Fruit fly (Drosophila melanogaster) whole organism, embryonic: ENCODE data around the gene CG14961.

Experiments used
- Atf6 ChIP-seq: fragments of 200-800 bp; sonication (Bioruptor generic); IDR thresholded peaks from 2 replicates; pipeline ENCODE4 v1.3.6; 2022; ENCODE audit warnings: missing biosample characterization, missing genetic modification characterization
- C15 ChIP-seq: fragments of 200-800 bp; sonication (Bioruptor generic); IDR thresholded peaks from 3 replicates; pipeline ENCODE4 v1.3.6; 2022; ENCODE audit warnings: missing biosample characterization, missing genetic modification characterization
- CG10209 ChIP-seq: fragments of 200-800 bp; sonication (Bioruptor generic); optimal IDR thresholded peaks from 3 replicates; lab custom pipeline; 2017; ENCODE audit warnings: missing biosample characterization, mild to moderate bottlenecking, missing genetic modification characterization, missing genetic modification reagents
- CG1024 ChIP-seq: fragments of 200-800 bp; sonication (Bioruptor generic); IDR thresholded peaks from 2 replicates; pipeline ENCODE4 v1.3.6; 2022; ENCODE audit warnings: missing biosample characterization, missing genetic modification characterization
- CG10366 ChIP-seq: fragments of 200-800 bp; sonication (Bioruptor generic); IDR thresholded peaks from 2 replicates; pipeline ENCODE4 v1.3.6; 2022; ENCODE audit warnings: missing biosample characterization, missing genetic modification characterization
- CG12659 ChIP-seq: fragments of 200-800 bp; sonication (Bioruptor generic); optimal IDR thresholded peaks from 3 replicates; lab custom pipeline; 2017; ENCODE audit warnings: mild to moderate bottlenecking, missing biosample characterization, missing genetic modification reagents, missing genetic modification characterization
- CG13894 ChIP-seq: fragments of 200-800 bp; sonication (Bioruptor generic); optimal IDR thresholded peaks from 3 replicates; lab custom pipeline; 2018; ENCODE audit warnings: missing biosample characterization, mild to moderate bottlenecking, missing genetic modification characterization, moderate library complexity
- CG14014 ChIP-seq: fragments of 200-800 bp; sonication (Bioruptor generic); IDR thresholded peaks from 2 replicates; pipeline ENCODE4 v1.3.6; 2022; ENCODE audit warnings: missing biosample characterization, missing genetic modification characterization
- CG15514 ChIP-seq: fragments of 200-800 bp; sonication (Bioruptor generic); optimal IDR thresholded peaks from 3 replicates; lab custom pipeline; 2017; ENCODE audit warnings: missing biosample characterization, missing genetic modification characterization, mild to moderate bottlenecking, moderate library complexity, missing genetic modification reagents
- CG1647 ChIP-seq: fragments of 200-800 bp; sonication (Bioruptor generic); optimal IDR thresholded peaks from 3 replicates; lab custom pipeline; 2016; ENCODE audit warnings: missing biosample characterization, missing genetic modification characterization
- CG16815 ChIP-seq: fragments of 200-800 bp; sonication (Bioruptor generic); optimal IDR thresholded peaks from 3 replicates; lab custom pipeline; 2017; ENCODE audit warnings: missing biosample characterization, mild to moderate bottlenecking, missing genetic modification characterization
- CG1792 ChIP-seq: fragments of 200-800 bp; sonication (Bioruptor generic); optimal IDR thresholded peaks from 2 replicates; lab custom pipeline; 2016; ENCODE audit warnings: missing biosample characterization, missing genetic modification characterization
- CG18619 ChIP-seq: fragments of 200-800 bp; sonication (Bioruptor generic); optimal IDR thresholded peaks from 3 replicates; lab custom pipeline; 2017; ENCODE audit warnings: missing biosample characterization, mild to moderate bottlenecking, missing genetic modification characterization
- CG2116 ChIP-seq: fragments of 200-800 bp; sonication (Bioruptor generic); optimal IDR thresholded peaks from 3 replicates; lab custom pipeline; 2018; ENCODE audit warnings: missing biosample characterization, mild to moderate bottlenecking, missing genetic modification characterization
- CG2889 ChIP-seq: fragments of 200-800 bp; sonication (Bioruptor generic); IDR thresholded peaks from 3 replicates; pipeline ENCODE4 v1.3.6; 2022; ENCODE audit warnings: missing biosample characterization, missing genetic modification characterization
- CG30403 ChIP-seq: fragments of 200-800 bp; sonication (Bioruptor generic); optimal IDR thresholded peaks from 3 replicates; lab custom pipeline; 2016; ENCODE audit warnings: missing biosample characterization, missing genetic modification characterization
- CG6175 ChIP-seq: fragments of 200-800 bp; sonication (Bioruptor generic); IDR thresholded peaks from 3 replicates; pipeline ENCODE4 v1.3.6; 2022; ENCODE audit warnings: missing biosample characterization, missing genetic modification characterization
- CG6254 ChIP-seq: fragments of 200-800 bp; sonication (Bioruptor generic); optimal IDR thresholded peaks from 3 replicates; lab custom pipeline; 2017; ENCODE audit warnings: mild to moderate bottlenecking, missing biosample characterization, missing genetic modification reagents, missing genetic modification characterization
- CG6765 ChIP-seq: fragments of 200-800 bp; sonication (Bioruptor generic); optimal IDR thresholded peaks from 3 replicates; lab custom pipeline; 2017; ENCODE audit warnings: missing biosample characterization, mild to moderate bottlenecking, missing genetic modification characterization
- CG6854 ChIP-seq: fragments of 200-800 bp; sonication (Bioruptor generic); optimal IDR thresholded peaks from 3 replicates; lab custom pipeline; 2017; ENCODE audit warnings: missing biosample characterization, mild to moderate bottlenecking, missing genetic modification characterization
- CG7786 ChIP-seq: fragments of 200-800 bp; sonication (Bioruptor generic); optimal IDR thresholded peaks from 2 replicates; lab custom pipeline; 2016; ENCODE audit warnings: missing biosample characterization, missing genetic modification characterization
- CG8290 ChIP-seq, 3 experiments: fragments of 200-800 bp; sonication (Bioruptor generic); optimal IDR thresholded peaks; 2 replicates each; lab custom pipeline; 2016 to 2019; ENCODE audit warnings: missing biosample characterization in 3 of 3, missing genetic modification characterization in 3 of 3, mild to moderate bottlenecking in 2 of 3, moderate library complexity in 1 of 3
- CG9215 ChIP-seq: fragments of 200-800 bp; sonication (Bioruptor generic); IDR thresholded peaks from 2 replicates; pipeline ENCODE4 v1.3.6; 2022; ENCODE audit warnings: missing biosample characterization, missing genetic modification characterization
- Ets65A ChIP-seq: fragments of 200-800 bp; sonication (Bioruptor generic); peaks from one replicate; lab custom pipeline; 2016; ENCODE audit warnings: missing biosample characterization, missing genetic modification characterization
- Fer3 ChIP-seq: fragments of 200-800 bp; sonication (Bioruptor generic); optimal IDR thresholded peaks from 2 replicates; lab custom pipeline; 2018; ENCODE audit warnings: missing biosample characterization, mild to moderate bottlenecking, missing genetic modification characterization, moderate library complexity
- HLH4C ChIP-seq: fragments of 200-800 bp; sonication (Bioruptor generic); IDR thresholded peaks from 3 replicates; pipeline ENCODE4 v1.3.6; 2022; ENCODE audit warnings: missing biosample characterization, missing genetic modification characterization; ENCODE audit not compliant: partially characterized antibody
- Hr39 ChIP-seq: fragments of >200 bp; optimal IDR thresholded peaks from 2 replicates; lab custom pipeline; 2017
- Mes4 ChIP-seq: fragments of 200-800 bp; sonication (Bioruptor generic); optimal IDR thresholded peaks from 2 replicates; lab custom pipeline; 2016; ENCODE audit warnings: missing biosample characterization, missing genetic modification characterization
- NFAT ChIP-seq: fragments of 200-800 bp; sonication (Bioruptor generic); IDR thresholded peaks from 2 replicates; pipeline ENCODE4 v1.3.6; 2022; ENCODE audit warnings: missing biosample characterization, missing genetic modification characterization
- NK7.1 ChIP-seq: fragments of 200-800 bp; sonication (Bioruptor generic); optimal IDR thresholded peaks from 3 replicates; lab custom pipeline; 2016; ENCODE audit warnings: missing biosample characterization, missing genetic modification characterization
- Scr ChIP-seq: fragments of 200-800 bp; sonication (Bioruptor generic); IDR thresholded peaks from 2 replicates; pipeline ENCODE4 v1.3.6; 2022; ENCODE audit warnings: missing biosample characterization, missing genetic modification characterization; ENCODE audit not compliant: partially characterized antibody
- Sox100B ChIP-seq: fragments of 200-800 bp; sonication (Bioruptor generic); optimal IDR thresholded peaks from 3 replicates; lab custom pipeline; 2018; ENCODE audit warnings: missing biosample characterization, mild to moderate bottlenecking, missing genetic modification characterization
- Vsx1 ChIP-seq: fragments of 200-800 bp; sonication (Bioruptor generic); optimal IDR thresholded peaks from 2 replicates; lab custom pipeline; 2017; ENCODE audit warnings: missing biosample characterization, mild to moderate bottlenecking, missing genetic modification characterization, missing genetic modification reagents
- Xbp1 ChIP-seq: fragments of 200-800 bp; sonication (Bioruptor generic); optimal IDR thresholded peaks from 3 replicates; lab custom pipeline; 2016; ENCODE audit warnings: missing biosample characterization, mild to moderate bottlenecking, missing genetic modification characterization
- ap ChIP-seq: fragments of 200-800 bp; sonication (Bioruptor generic); IDR thresholded peaks from 2 replicates; pipeline ENCODE4 v1.3.6; 2022; ENCODE audit warnings: missing biosample characterization, missing genetic modification characterization
- ara ChIP-seq: fragments of 200-800 bp; sonication (Bioruptor generic); IDR thresholded peaks from 2 replicates; pipeline ENCODE4 v1.3.6; 2022; ENCODE audit warnings: missing biosample characterization, missing genetic modification characterization
- chinmo ChIP-seq: fragments of 200-800 bp; sonication (Bioruptor generic); IDR thresholded peaks from 4 replicates; pipeline ENCODE4 v1.3.6; 2022; ENCODE audit warnings: missing biosample characterization, missing genetic modification characterization; ENCODE audit not compliant: partially characterized antibody
- croc ChIP-seq: fragments of 200-800 bp; sonication (Bioruptor generic); conservative IDR thresholded peaks from 3 replicates; pipeline ENCODE4 v1.3.6; 2022; ENCODE audit warnings: missing biosample characterization, missing genetic modification characterization
- disco-r ChIP-seq: fragments of 200-800 bp; sonication (Bioruptor generic); optimal IDR thresholded peaks from 2 replicates; lab custom pipeline; 2016; ENCODE audit warnings: missing biosample characterization, missing genetic modification characterization
- fd3F ChIP-seq: fragments of 200-800 bp; sonication (Bioruptor generic); optimal IDR thresholded peaks from 2 replicates; lab custom pipeline; 2018; ENCODE audit warnings: missing biosample characterization, mild to moderate bottlenecking, missing genetic modification characterization, moderate library complexity
- grau ChIP-seq: fragments of 200-800 bp; optimal IDR thresholded peaks from 3 replicates; lab custom pipeline; 2019; ENCODE audit warnings: missing biosample characterization, mild to moderate bottlenecking, missing genetic modification characterization, moderate library complexity
- kah ChIP-seq: fragments of 200-800 bp; sonication (Bioruptor generic); optimal IDR thresholded peaks from 2 replicates; lab custom pipeline; 2018; ENCODE audit warnings: missing biosample characterization, mild to moderate bottlenecking, missing genetic modification characterization
- lola ChIP-seq, 3 experiments: fragments of >200 bp in 2 of 3; fragments of 200-800 bp in 1 of 3; sonication (Bioruptor generic) in 1 of 3; optimal IDR thresholded peaks; 2 replicates each; lab custom pipeline; 2017 to 2019; ENCODE audit warnings: missing biosample characterization in 3 of 3, missing genetic modification characterization in 3 of 3, mild to moderate bottlenecking in 1 of 3, moderate library complexity in 1 of 3
- odd ChIP-seq: fragments of 200-800 bp; sonication (Bioruptor generic); optimal IDR thresholded peaks from 2 replicates; lab custom pipeline; 2017; ENCODE audit warnings: missing biosample characterization, mild to moderate bottlenecking, missing genetic modification characterization
- schlank ChIP-seq: fragments of 200-800 bp; sonication (Bioruptor generic); optimal IDR thresholded peaks from 2 replicates; lab custom pipeline; 2018; ENCODE audit warnings: missing biosample characterization, mild to moderate bottlenecking, missing genetic modification characterization
- scrt ChIP-seq: fragments of 200-800 bp; sonication (Bioruptor generic); optimal IDR thresholded peaks from 2 replicates; lab custom pipeline; 2018; ENCODE audit warnings: missing biosample characterization, mild to moderate bottlenecking, missing genetic modification characterization, moderate library complexity
- sens ChIP-seq: fragments of 200-800 bp; sonication (Bioruptor generic); peaks from one replicate; lab custom pipeline; 2016; ENCODE audit warnings: missing biosample characterization, missing genetic modification characterization
- stc ChIP-seq: fragments of 200-800 bp; sonication (Bioruptor generic); IDR thresholded peaks from 2 replicates; pipeline ENCODE4 v1.3.6; 2022; ENCODE audit warnings: missing biosample characterization, missing genetic modification characterization
- trem ChIP-seq: fragments of 200-800 bp; optimal IDR thresholded peaks from 3 replicates; lab custom pipeline; 2019; ENCODE audit warnings: missing biosample characterization, mild to moderate bottlenecking, missing genetic modification characterization, moderate library complexity
- zen ChIP-seq: fragments of 200-800 bp; sonication (Bioruptor generic); optimal IDR thresholded peaks from 3 replicates; lab custom pipeline; 2018; ENCODE audit warnings: missing biosample characterization, mild to moderate bottlenecking, missing genetic modification characterization, moderate library complexity

The CG14961 gene

dm6 chr3L:3300345-3300744, 29.5 kb upstream of the CG14961 start (continued):
- TF ChIP-seq CG18619, result peak; percentile 1
- TF ChIP-seq ara (GFP tag; lab: Robert Waterston, UW), result peak; percentile 71
- TF ChIP-seq CG15514, result peak; percentile 27
- peak; percentile 7 for TF ChIP-seq CG12659 (GFP tag; lab: Kevin White, UChicago)
- TF ChIP-seq Atf6 (GFP tag; lab: Robert Waterston, UW), result peak; percentile 57; the same call in 1 of the 2 replicates
- no peak; the same call in 1 of the 2 replicates for TF ChIP-seq CG9215
- peak; percentile 6 for TF ChIP-seq CG16815 (GFP tag; lab: Kevin White, UChicago)
- TF ChIP-seq CG2889, result 0 out of 3 replicates have a peak, but pooled peaks have one; percentile 33
- TF ChIP-seq Mes4 (GFP tag; lab: Kevin White, UChicago), result peak; percentile 1
- peak; percentile 17 for TF ChIP-seq CG6854 (GFP tag; lab: Kevin White, UChicago)
- TF ChIP-seq odd, result no peak
- TF ChIP-seq C15 (GFP tag; lab: Robert Waterston, UW), result 0 out of 3 replicates have a peak, but pooled peaks have one; percentile 55
- peak in 1 of 3 experiments; percentile 21 for TF ChIP-seq lola (GFP tag; optimal IDR thresholded peaks at IDR 0.05; lab: Kevin White, UChicago)
- TF ChIP-seq fd3F (GFP tag; lab: Kevin White, UChicago), result peak; percentile 23
- TF ChIP-seq schlank (tag; lab: Kevin White, UChicago), result no peak
- TF ChIP-seq CG14014 (GFP tag; lab: Robert Waterston, UW), result peak; percentile 72; the same call in 1 of the 2 replicates
- peak; percentile 60 for TF ChIP-seq Ets65A
- no peak for TF ChIP-seq Hr39 (lab: Kevin White, UChicago)
- TF ChIP-seq CG30403 (GFP tag; lab: Kevin White, UChicago), result peak; percentile 55
- peak; percentile 6 for TF ChIP-seq CG1647
- TF ChIP-seq CG6175 (GFP tag; lab: Robert Waterston, UW), result 0 out of 3 replicates have a peak, but pooled peaks have one; percentile 26
- peak; percentile 65 for TF ChIP-seq CG1024 (GFP tag; lab: Robert Waterston, UW)
- TF ChIP-seq NK7.1 (GFP tag; lab: Kevin White, UChicago), result peak; percentile 30
- no peak for TF ChIP-seq Scr (GFP tag; lab: Robert Waterston, UW)
- peak; percentile 74 for TF ChIP-seq CG10366 (GFP tag; lab: Robert Waterston, UW)
- TF ChIP-seq Sox100B (GFP tag; lab: Kevin White, UChicago), result peak; percentile 61
- TF ChIP-seq trem (tag; lab: Kevin White, UChicago), result peak; percentile 19
- TF ChIP-seq kah, result peak; percentile 25
- TF ChIP-seq grau (tag; lab: Kevin White, UChicago), result peak; percentile 51
- TF ChIP-seq chinmo (GFP tag; lab: Robert Waterston, UW), result no peak
- no peak for TF ChIP-seq CG13894 (tag; lab: Kevin White, UChicago)
- no peak for TF ChIP-seq HLH4C (GFP tag; lab: Robert Waterston, UW)
- TF ChIP-seq CG8290 (GFP tag; optimal IDR thresholded peaks at IDR 0.05; lab: Kevin White, UChicago), result no peak
- no peak for TF ChIP-seq CG8290 (tag; optimal IDR thresholded peaks at IDR 0.05; lab: Kevin White, UChicago)
- peak; percentile 10 for TF ChIP-seq zen (tag; lab: Kevin White, UChicago)
- TF ChIP-seq Fer3, result peak; percentile 64
- TF ChIP-seq disco-r (GFP tag; lab: Kevin White, UChicago), result peak; percentile 2
- peak; percentile 23 for TF ChIP-seq scrt (GFP tag; lab: Kevin White, UChicago)
- TF ChIP-seq NFAT (GFP tag; lab: Robert Waterston, UW), result no peak
- peak; percentile 57; the same call in 1 of the 2 replicates for TF ChIP-seq stc
- TF ChIP-seq croc (GFP tag; lab: Robert Waterston, UW), result peak; percentile 46; the same call in 2 of the 3 replicates
- TF ChIP-seq CG6254 (GFP tag; lab: Kevin White, UChicago), result peak; percentile 49
- peak; percentile 35 for TF ChIP-seq CG10209 (GFP tag; lab: Kevin White, UChicago)
- peak; percentile 29 for TF ChIP-seq CG7786
- TF ChIP-seq Vsx1 (GFP tag; lab: Kevin White, UChicago), result peak; percentile 23
- TF ChIP-seq CG6765 (GFP tag; lab: Kevin White, UChicago), result no peak
- TF ChIP-seq CG2116, result no peak
- peak; percentile 49 for TF ChIP-seq Xbp1
- peak; percentile 61 for TF ChIP-seq ap
- peak; percentile 6 for TF ChIP-seq CG1792 (GFP tag; lab: Kevin White, UChicago)
- peak; percentile 94 for TF ChIP-seq sens (GFP tag; lab: Kevin White, UChicago)
